Worm (Caenorhabditis elegans) whole organism, early embryonic: ENCODE results near the gene subs-4.

Experiments
- B0310.2 ChIP-seq: sonication (generic microtip); optimal IDR thresholded peaks from 2 replicates; lab custom pipeline; 2016; ENCODE audit warnings: mild to moderate bottlenecking, missing genetic modification characterization, missing compliant biosample characterization
- F13C5.2 ChIP-seq: sonication (generic microtip); optimal IDR thresholded peaks from 2 replicates; lab custom pipeline; 2017; ENCODE audit warnings: mild to moderate bottlenecking, missing genetic modification characterization, inconsistent platforms, missing compliant biosample characterization
- aly-1 ChIP-seq: sonication (generic microtip); optimal IDR thresholded peaks from 2 replicates; lab custom pipeline; 2016; ENCODE audit warnings: missing genetic modification characterization, missing compliant biosample characterization
- ama-1 ChIP-seq: fragments of 150-350 bp; optimal IDR thresholded peaks from 2 replicates; lab custom pipeline; 2014
- ceh-13 ChIP-seq: fragments of 200-800 bp; sonication (Bioruptor generic); optimal IDR thresholded peaks from 2 replicates; lab custom pipeline; 2018; ENCODE audit warnings: mild to moderate bottlenecking, missing genetic modification characterization, missing compliant biosample characterization
- ceh-36 ChIP-seq: sonication (generic microtip); optimal IDR thresholded peaks from 2 replicates; lab custom pipeline; 2016; ENCODE audit warnings: missing genetic modification characterization, inconsistent platforms, missing compliant biosample characterization
- ets-7 ChIP-seq: sonication (generic microtip); optimal IDR thresholded peaks from 2 replicates; lab custom pipeline; 2016; ENCODE audit warnings: missing genotype, missing genetic modification characterization, missing compliant biosample characterization
- flt-1 ChIP-seq: fragments of 200-800 bp; sonication (Bioruptor generic); IDR thresholded peaks from 2 replicates; pipeline ENCODE4 v1.3.6; 2022; ENCODE audit warnings: missing genetic modification characterization, missing compliant biosample characterization
- hmbx-1 ChIP-seq: sonication (generic microtip); optimal IDR thresholded peaks from 2 replicates; lab custom pipeline; 2016; ENCODE audit warnings: mild to moderate bottlenecking, missing genetic modification characterization, missing compliant biosample characterization
- hmg-4 ChIP-seq: fragments of 200-800 bp; sonication (Bioruptor generic); optimal IDR thresholded peaks from 2 replicates; lab custom pipeline; 2018; ENCODE audit warnings: mild to moderate bottlenecking, missing genetic modification characterization, missing compliant biosample characterization
- hnd-1 ChIP-seq: sonication (generic microtip); optimal IDR thresholded peaks from 2 replicates; lab custom pipeline; 2016; ENCODE audit warnings: missing genetic modification characterization, missing compliant biosample characterization
- pes-1 ChIP-seq: fragments of 200-800 bp; sonication (Bioruptor generic); IDR thresholded peaks from 2 replicates; pipeline ENCODE4 v1.3.6; 2022; ENCODE audit warnings: missing genetic modification reagents, missing genetic modification characterization, missing compliant biosample characterization
- scrt-1 ChIP-seq: fragments of 200-800 bp; sonication (Bioruptor generic); IDR thresholded peaks from 2 replicates; pipeline ENCODE4 v1.3.6; 2022; ENCODE audit warnings: missing genetic modification characterization, missing compliant biosample characterization
- sea-1 ChIP-seq: fragments of 200-800 bp; sonication (Bioruptor generic); conservative IDR thresholded peaks from 2 replicates; pipeline ENCODE4 v1.3.6; 2022; ENCODE audit warnings: missing genetic modification characterization, missing compliant biosample characterization
- tbx-11 ChIP-seq: fragments of 200-800 bp; sonication (Bioruptor generic); IDR thresholded peaks from 2 replicates; pipeline ENCODE4 v1.3.6; 2022; ENCODE audit warnings: missing genetic modification characterization, missing compliant biosample characterization
- tbx-37 ChIP-seq: fragments of 200-800 bp; sonication (Bioruptor generic); conservative IDR thresholded peaks from 2 replicates; pipeline ENCODE4 v1.3.6; 2022; ENCODE audit warnings: missing genetic modification reagents, missing genetic modification characterization, missing compliant biosample characterization
- tra-4 ChIP-seq: sonication (generic microtip); optimal IDR thresholded peaks from 2 replicates; lab custom pipeline; 2017; ENCODE audit warnings: missing genetic modification characterization, missing compliant biosample characterization

The subs-4 gene

DNA sequence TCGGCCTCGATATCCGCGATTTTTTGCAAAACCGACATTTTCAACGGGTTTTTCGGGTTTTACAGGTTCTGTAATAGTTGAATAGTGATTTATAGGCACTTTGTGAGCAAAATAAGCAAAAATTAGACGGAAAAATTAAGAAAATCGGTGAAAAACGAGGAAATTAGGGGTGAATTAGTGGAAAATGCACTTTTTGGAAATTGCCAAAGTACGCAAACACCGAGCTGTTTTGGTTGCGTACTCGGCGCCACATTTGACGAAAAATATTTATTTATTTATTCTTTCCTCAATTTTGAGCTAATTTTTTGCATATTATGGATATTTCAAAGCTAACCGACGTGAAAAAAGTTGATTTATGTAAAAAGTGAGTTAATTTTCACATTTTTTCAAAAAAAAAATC is 39.0 kb upstream of the subs-4 start, which contains the start of the genes T28D6.6 and pen-2:
TSS of gene T28D6.6 (minus strand) at position 68 of the 400 bp plus-strand sequence.
TSS of gene pen-2 (plus strand) at position 282 of the 400 bp plus-strand sequence.
- TF ChIP-seq tra-4 (tag; lab: Kevin White, UChicago) = no peak
- TF ChIP-seq F13C5.2 (tag; lab: Kevin White, UChicago) = peak; percentile 48
- TF ChIP-seq hmg-4 (GFP tag; lab: Kevin White, UChicago) = no peak
- TF ChIP-seq pes-1 (GFP tag; lab: Robert Waterston, UW) = no peak
- TF ChIP-seq scrt-1 (GFP tag; lab: Robert Waterston, UW) = no peak

DNA sequence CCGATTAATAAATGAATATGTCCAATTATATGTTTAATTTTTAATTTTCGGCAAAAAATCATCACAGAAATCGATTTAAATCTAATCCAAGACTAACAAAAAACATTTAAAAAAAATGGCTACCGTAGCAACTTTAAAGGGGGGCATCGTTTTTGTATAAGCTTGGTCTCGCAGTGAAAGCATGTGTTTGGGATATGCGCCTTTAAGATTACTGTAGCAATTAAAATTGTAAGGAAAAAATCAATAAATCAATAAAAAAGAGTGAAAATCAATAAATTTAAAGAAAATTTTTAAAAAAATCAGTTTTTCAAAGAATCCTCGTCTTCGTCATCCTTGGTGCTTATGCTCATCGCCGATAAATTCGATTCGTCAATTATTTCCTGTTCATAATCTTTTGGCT is 37.9 kb upstream of the subs-4 start:
- TF ChIP-seq scrt-1 (GFP tag; lab: Robert Waterston, UW) = no peak
- no peak for TF ChIP-seq hmbx-1
- no peak for TF ChIP-seq ceh-36 (tag; lab: Kevin White, UChicago)
- no peak for TF ChIP-seq tbx-37 (GFP tag; lab: Robert Waterston, UW)
- TF ChIP-seq sea-1 (GFP tag; lab: Robert Waterston, UW) = no peak
- TF ChIP-seq ceh-13 (GFP tag; lab: Kevin White, UChicago) = no peak
- TF ChIP-seq B0310.2 = no peak
- TF ChIP-seq pes-1 (GFP tag; lab: Robert Waterston, UW) = no peak

DNA sequence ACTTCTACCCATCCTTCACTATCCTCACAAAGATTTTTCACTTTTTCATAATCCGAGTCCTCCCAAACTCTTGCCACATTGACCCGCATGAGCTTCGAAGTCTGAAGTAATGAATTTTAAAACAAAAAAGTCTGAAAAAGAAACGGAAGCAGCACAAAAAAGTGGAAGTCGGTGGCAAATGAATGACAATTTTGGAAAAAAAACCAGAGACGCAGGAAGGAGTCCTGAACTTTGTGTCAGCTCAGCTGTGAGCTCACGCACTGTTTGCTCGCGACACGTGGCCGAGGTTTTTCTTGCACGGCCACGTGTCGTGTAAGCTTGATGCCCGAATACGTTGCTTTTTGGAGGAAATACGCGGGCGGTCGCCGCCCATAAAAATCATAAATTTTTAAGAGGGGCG is 35.6 kb upstream of the subs-4 start, which contains the start of gene T28D6.7:
TSS of gene T28D6.7 (minus strand) at position 101 of the 400 bp plus-strand sequence.
- TF ChIP-seq pes-1 (GFP tag; lab: Robert Waterston, UW) = no peak
- no peak for TF ChIP-seq aly-1
- TF ChIP-seq ceh-36 (tag; lab: Kevin White, UChicago) = no peak
- no peak for TF ChIP-seq flt-1 (GFP tag; lab: Robert Waterston, UW)
- TF ChIP-seq hmbx-1 = no peak
- no peak for TF ChIP-seq tra-4 (tag; lab: Kevin White, UChicago)

DNA sequence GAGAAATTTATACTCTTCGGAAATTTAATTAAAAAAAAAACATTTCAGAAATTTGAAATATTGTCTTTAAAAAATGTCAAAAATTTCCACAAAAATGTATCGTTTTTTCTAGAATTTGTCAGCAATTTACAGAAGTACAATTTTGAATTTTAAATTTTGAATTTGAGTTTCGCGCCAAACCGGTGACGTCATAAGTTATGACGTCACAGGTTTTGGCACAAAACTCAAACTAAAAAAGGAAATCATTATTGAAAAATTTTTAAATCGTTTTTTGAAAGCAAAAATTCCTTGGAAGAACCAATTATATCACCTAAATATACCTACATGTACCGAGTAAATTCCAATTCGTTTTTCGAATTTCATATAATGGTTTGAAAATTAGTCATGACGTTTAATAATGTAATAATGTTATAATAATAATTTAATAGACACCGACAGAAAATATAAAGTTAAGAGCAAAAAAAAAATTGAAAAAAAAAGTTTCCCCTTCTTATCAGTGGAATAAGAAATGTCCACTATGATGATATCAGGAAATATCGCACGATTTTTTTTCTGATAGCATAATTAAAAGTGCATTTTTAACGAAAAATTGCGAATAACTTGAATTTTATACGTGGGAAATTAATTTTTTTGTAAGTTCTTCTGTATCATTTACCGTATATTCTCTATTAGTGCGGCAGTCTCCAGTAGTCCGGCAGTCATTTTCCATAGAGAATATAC is 31.8 kb upstream of the subs-4 start:
- no peak for TF ChIP-seq flt-1 (GFP tag; lab: Robert Waterston, UW)
- no peak for TF ChIP-seq ets-7 (tag; lab: Kevin White, UChicago)
- TF ChIP-seq B0310.2 = no peak
- TF ChIP-seq tra-4 (tag; lab: Kevin White, UChicago) = no peak
- TF ChIP-seq ceh-13 (GFP tag; lab: Kevin White, UChicago) = no peak
- no peak for TF ChIP-seq ceh-36 (tag; lab: Kevin White, UChicago)
- no peak for TF ChIP-seq hmg-4 (GFP tag; lab: Kevin White, UChicago)
- no peak for TF ChIP-seq pes-1 (GFP tag; lab: Robert Waterston, UW)
- TF ChIP-seq ama-1 = no peak
- no peak for TF ChIP-seq hmbx-1
- TF ChIP-seq F13C5.2 (tag; lab: Kevin White, UChicago) = no peak
- no peak for TF ChIP-seq scrt-1 (GFP tag; lab: Robert Waterston, UW)
- no peak for TF ChIP-seq tbx-11
- no peak for TF ChIP-seq hnd-1 (tag; lab: Kevin White, UChicago)

DNA sequence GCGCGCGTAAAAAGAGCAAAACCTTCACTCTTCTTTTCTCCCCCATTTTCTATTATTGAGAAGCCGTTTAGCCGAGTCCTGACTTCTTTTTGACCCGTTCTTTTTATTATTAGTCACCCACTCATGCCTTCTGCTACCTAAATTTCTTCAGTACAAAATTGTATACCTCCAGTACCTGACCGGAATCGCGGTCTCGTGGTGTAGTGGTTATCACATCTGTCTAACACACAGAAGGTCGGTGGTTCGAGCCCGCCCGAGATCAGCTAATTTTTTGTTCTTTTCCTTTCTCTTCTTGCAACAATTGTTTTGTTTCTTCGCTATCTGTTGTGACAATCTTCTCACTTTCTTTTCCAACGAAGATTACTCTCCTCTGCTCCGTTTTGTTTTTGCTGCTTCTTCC is 29.2 kb upstream of the subs-4 start:
- TF ChIP-seq flt-1 (GFP tag; lab: Robert Waterston, UW) = peak; percentile 45; the same call in 1 of the 2 replicates
- no peak for TF ChIP-seq tra-4 (tag; lab: Kevin White, UChicago)
- no peak for TF ChIP-seq tbx-37 (GFP tag; lab: Robert Waterston, UW)
- no peak for TF ChIP-seq ets-7 (tag; lab: Kevin White, UChicago)
- TF ChIP-seq B0310.2 = no peak
- TF ChIP-seq hmbx-1 = no peak
- TF ChIP-seq tbx-11 = peak; percentile 57; the same call in 1 of the 2 replicates
- no peak for TF ChIP-seq hnd-1 (tag; lab: Kevin White, UChicago)
- TF ChIP-seq scrt-1 (GFP tag; lab: Robert Waterston, UW) = no peak
- TF ChIP-seq ama-1 = no peak
- no peak for TF ChIP-seq aly-1
- TF ChIP-seq pes-1 (GFP tag; lab: Robert Waterston, UW) = peak; percentile 63
- TF ChIP-seq sea-1 (GFP tag; lab: Robert Waterston, UW) = no peak
- TF ChIP-seq ceh-13 (GFP tag; lab: Kevin White, UChicago) = no peak
- no peak for TF ChIP-seq ceh-36 (tag; lab: Kevin White, UChicago)
- no peak for TF ChIP-seq hmg-4 (GFP tag; lab: Kevin White, UChicago)
- no peak for TF ChIP-seq F13C5.2 (tag; lab: Kevin White, UChicago)

DNA sequence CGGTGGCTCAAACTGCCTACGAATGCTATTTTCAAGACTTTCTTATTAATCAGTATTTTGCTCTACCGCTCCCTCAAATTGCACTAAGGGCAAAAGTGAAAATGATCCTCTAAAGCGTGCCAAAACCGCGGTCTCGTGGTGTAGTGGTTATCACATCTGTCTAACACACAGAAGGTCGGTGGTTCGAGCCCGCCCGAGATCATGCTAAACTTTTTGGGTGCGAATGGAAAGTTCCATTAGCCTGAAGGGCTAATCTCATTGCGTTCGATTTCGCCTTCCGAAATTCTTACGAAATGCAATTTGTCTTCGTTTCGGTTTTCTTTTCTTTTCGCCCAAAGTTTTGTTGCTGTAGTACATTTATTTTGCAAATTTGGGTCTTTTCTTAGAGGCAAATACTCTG is 28.5 kb upstream of the subs-4 start:
- TF ChIP-seq tbx-11 = peak; percentile 17; the same call in 1 of the 2 replicates
- 0 out of 2 replicates have a peak, but pooled peaks have one; percentile 8 for TF ChIP-seq flt-1 (GFP tag; lab: Robert Waterston, UW)
- peak; percentile 66; the same call in 1 of the 2 replicates for TF ChIP-seq pes-1 (GFP tag; lab: Robert Waterston, UW)
- TF ChIP-seq tbx-37 (GFP tag; lab: Robert Waterston, UW) = 0 out of 2 replicates have a peak, but pooled peaks have one; percentile 41
- no peak for TF ChIP-seq ceh-13 (GFP tag; lab: Kevin White, UChicago)

DNA sequence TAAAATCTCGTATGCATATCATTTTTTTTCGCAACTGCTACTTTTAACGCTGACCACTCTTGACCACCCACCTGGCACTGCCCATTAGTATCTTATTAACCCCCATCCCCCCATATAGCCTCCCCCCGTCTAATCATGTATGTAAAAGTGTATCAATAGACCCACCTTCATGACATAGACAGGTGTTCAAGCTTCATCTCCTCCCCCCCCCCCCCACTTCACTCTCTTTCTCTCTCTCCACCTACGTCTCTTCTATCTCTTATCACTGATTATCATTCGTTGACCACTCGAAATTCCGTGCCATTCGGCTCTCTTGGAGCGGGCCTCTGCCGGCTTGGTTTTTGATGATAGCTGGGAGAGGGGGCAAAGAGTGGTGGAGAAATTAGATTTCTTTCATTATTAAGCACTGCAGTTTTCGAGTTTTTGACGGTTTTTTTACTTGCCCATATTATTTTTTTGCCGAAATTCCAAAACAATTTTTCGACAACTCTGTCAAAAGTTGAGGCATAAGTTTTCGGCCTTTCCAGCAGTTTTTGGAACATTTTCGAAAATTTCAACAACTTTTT is 26.2 kb upstream of the subs-4 start:
- no peak for TF ChIP-seq pes-1 (GFP tag; lab: Robert Waterston, UW)
- no peak for TF ChIP-seq hmbx-1
- no peak for TF ChIP-seq ceh-13 (GFP tag; lab: Kevin White, UChicago)
- TF ChIP-seq tbx-11 = no peak
- no peak for TF ChIP-seq hmg-4 (GFP tag; lab: Kevin White, UChicago)
- TF ChIP-seq ets-7 (tag; lab: Kevin White, UChicago) = no peak
- TF ChIP-seq tra-4 (tag; lab: Kevin White, UChicago) = no peak
- no peak for TF ChIP-seq F13C5.2 (tag; lab: Kevin White, UChicago)
- no peak for TF ChIP-seq B0310.2
- TF ChIP-seq sea-1 (GFP tag; lab: Robert Waterston, UW) = no peak
- no peak for TF ChIP-seq tbx-37 (GFP tag; lab: Robert Waterston, UW)
- TF ChIP-seq scrt-1 (GFP tag; lab: Robert Waterston, UW) = no peak
- no peak for TF ChIP-seq flt-1 (GFP tag; lab: Robert Waterston, UW)
- no peak for TF ChIP-seq ama-1
- TF ChIP-seq aly-1 = no peak
- TF ChIP-seq hnd-1 (tag; lab: Kevin White, UChicago) = no peak
- TF ChIP-seq ceh-36 (tag; lab: Kevin White, UChicago) = no peak
